Fruit fly (Drosophila melanogaster) whole organism, embryonic: ENCODE results near the gene Glg1.

ENCODE experiments used
- B-H1 ChIP-seq: fragments of 200-800 bp; sonication (Bioruptor generic); IDR thresholded peaks from 3 replicates; pipeline ENCODE4 v1.3.6; 2022; ENCODE audit warnings: missing biosample characterization, missing genetic modification characterization
- Bdp1 ChIP-seq: fragments of 200-800 bp; sonication (Bioruptor generic); optimal IDR thresholded peaks from 3 replicates; lab custom pipeline; 2016; ENCODE audit warnings: missing biosample characterization, missing genetic modification characterization
- CG10209 ChIP-seq: fragments of 200-800 bp; sonication (Bioruptor generic); optimal IDR thresholded peaks from 3 replicates; lab custom pipeline; 2017; ENCODE audit warnings: missing biosample characterization, mild to moderate bottlenecking, missing genetic modification characterization, missing genetic modification reagents
- CG10543 ChIP-seq: fragments of 200-800 bp; sonication (Bioruptor generic); optimal IDR thresholded peaks from 3 replicates; lab custom pipeline; 2017; ENCODE audit warnings: missing biosample characterization, mild to moderate bottlenecking, missing genetic modification characterization, moderate library complexity
- CG11695 ChIP-seq: fragments of 200-800 bp; sonication (Bioruptor generic); IDR thresholded peaks from 3 replicates; pipeline ENCODE4 v1.3.6; 2022; ENCODE audit warnings: missing biosample characterization, missing genetic modification characterization
- CG1832 ChIP-seq: fragments of 200-800 bp; sonication (Bioruptor generic); optimal IDR thresholded peaks from 2 replicates; lab custom pipeline; 2017; ENCODE audit warnings: missing biosample characterization, mild to moderate bottlenecking, missing genetic modification characterization, inconsistent platforms
- CG2120 ChIP-seq: fragments of 200-800 bp; sonication (Bioruptor generic); optimal IDR thresholded peaks from 3 replicates; lab custom pipeline; 2016; ENCODE audit warnings: missing biosample characterization, missing genetic modification characterization
- CG2712 ChIP-seq: fragments of 200-800 bp; optimal IDR thresholded peaks from 3 replicates; lab custom pipeline; 2019; ENCODE audit warnings: missing biosample characterization, mild to moderate bottlenecking, missing genetic modification characterization, moderate library complexity
- CG3065 ChIP-seq: fragments of 200-800 bp; sonication (Bioruptor generic); optimal IDR thresholded peaks from 2 replicates; lab custom pipeline; 2016; ENCODE audit warnings: missing biosample characterization, missing genetic modification characterization
- CG31388 ChIP-seq: fragments of 200-800 bp; sonication (Bioruptor generic); optimal IDR thresholded peaks from 2 replicates; lab custom pipeline; 2016; ENCODE audit warnings: missing biosample characterization, missing genetic modification characterization
- CG32767 ChIP-seq: fragments of 200-800 bp; sonication (Bioruptor generic); IDR thresholded peaks from 2 replicates; pipeline ENCODE4 v1.3.6; 2022; ENCODE audit warnings: missing biosample characterization, missing genetic modification characterization
- CG3281 ChIP-seq: fragments of 200-800 bp; sonication (Bioruptor generic); optimal IDR thresholded peaks from 3 replicates; lab custom pipeline; 2017; ENCODE audit warnings: missing biosample characterization, mild to moderate bottlenecking, missing genetic modification characterization
- CG34376 ChIP-seq: fragments of 200-800 bp; sonication (Bioruptor generic); optimal IDR thresholded peaks from 2 replicates; lab custom pipeline; 2018; ENCODE audit warnings: missing biosample characterization, mild to moderate bottlenecking, missing genetic modification characterization
- CG4282 ChIP-seq: fragments of 200-800 bp; sonication (Bioruptor generic); optimal IDR thresholded peaks from 2 replicates; lab custom pipeline; 2016; ENCODE audit warnings: missing biosample characterization, missing genetic modification characterization
- CG5180 ChIP-seq: fragments of 200-800 bp; sonication (Bioruptor generic); optimal IDR thresholded peaks from 3 replicates; lab custom pipeline; 2017; ENCODE audit warnings: missing biosample characterization, missing genetic modification characterization, mild to moderate bottlenecking, moderate library complexity, missing genetic modification reagents
- CG5953 ChIP-seq: fragments of 200-800 bp; sonication (Bioruptor generic); IDR thresholded peaks from 2 replicates; pipeline ENCODE4 v1.3.6; 2022; ENCODE audit warnings: missing biosample characterization, missing genetic modification characterization
- Dip3 ChIP-seq: fragments of 200-800 bp; sonication (Bioruptor generic); optimal IDR thresholded peaks from 3 replicates; lab custom pipeline; 2016; ENCODE audit warnings: missing biosample characterization, missing genetic modification characterization
- Eip74EF ChIP-seq, 2 experiments: fragments of 200-800 bp in 1 of 2; fragments of >200 bp in 1 of 2; sonication (Bioruptor generic) in 1 of 2; optimal IDR thresholded peaks; 2 replicates each; lab custom pipeline; 2017 to 2019; ENCODE audit warnings: missing biosample characterization in 2 of 2, missing genetic modification characterization in 2 of 2, mild to moderate bottlenecking in 1 of 2, moderate library complexity in 1 of 2
- Ets97D ChIP-seq: fragments of 200-800 bp; sonication (Bioruptor generic); optimal IDR thresholded peaks from 3 replicates; lab custom pipeline; 2016; ENCODE audit warnings: missing biosample characterization, missing genetic modification characterization
- H15 ChIP-seq: fragments of 200-800 bp; sonication (Bioruptor generic); IDR thresholded peaks from 3 replicates; pipeline ENCODE4 v1.3.6; 2022; ENCODE audit warnings: missing biosample characterization, missing genetic modification characterization
- Hr39 ChIP-seq: fragments of >200 bp; optimal IDR thresholded peaks from 2 replicates; lab custom pipeline; 2017
- Kr ChIP-seq: fragments of 200-800 bp; sonication (Bioruptor generic); optimal IDR thresholded peaks from 2 replicates; lab custom pipeline; 2017; ENCODE audit warnings: missing biosample characterization, mild to moderate bottlenecking, missing genetic modification characterization
- Max ChIP-seq: fragments of 200-800 bp; sonication (Bioruptor generic); optimal IDR thresholded peaks from 2 replicates; lab custom pipeline; 2016; ENCODE audit warnings: missing biosample characterization, mild to moderate bottlenecking, missing genetic modification characterization
- Mrtf ChIP-seq: fragments of 200-800 bp; sonication (Bioruptor generic); IDR thresholded peaks from 3 replicates; pipeline ENCODE4 v1.3.6; 2022; ENCODE audit warnings: missing biosample characterization, missing genetic modification characterization
- Nf-YC ChIP-seq: fragments of 200-800 bp; optimal IDR thresholded peaks from 3 replicates; lab custom pipeline; 2019; ENCODE audit warnings: missing biosample characterization, mild to moderate bottlenecking, missing genetic modification characterization, moderate library complexity
- Opbp ChIP-seq: fragments of 200-800 bp; sonication (Bioruptor generic); IDR thresholded peaks from 3 replicates; pipeline ENCODE4 v1.3.6; 2022; ENCODE audit warnings: missing biosample characterization, missing genetic modification characterization; ENCODE audit not compliant: partially characterized antibody
- Optix ChIP-seq: fragments of 200-800 bp; sonication (Bioruptor generic); IDR thresholded peaks from 3 replicates; pipeline ENCODE4 v1.3.6; 2022; ENCODE audit warnings: missing biosample characterization, missing genetic modification characterization
- Sry-δ ChIP-seq: fragments of 200-800 bp; sonication (Bioruptor generic); optimal IDR thresholded peaks from 2 replicates; lab custom pipeline; 2016; ENCODE audit warnings: missing biosample characterization, missing genetic modification characterization
- Ssrp ChIP-seq: fragments of 200-800 bp; sonication (Bioruptor generic); optimal IDR thresholded peaks from 2 replicates; lab custom pipeline; 2018; ENCODE audit warnings: missing biosample characterization, mild to moderate bottlenecking, missing genetic modification characterization, moderate library complexity
- aop ChIP-seq: fragments of 200-800 bp; sonication (Bioruptor generic); IDR thresholded peaks from 2 replicates; pipeline ENCODE4 v1.3.6; 2022; ENCODE audit warnings: missing biosample characterization, missing genetic modification characterization
- ato ChIP-seq: fragments of 200-800 bp; sonication (Bioruptor generic); IDR thresholded peaks from 2 replicates; pipeline ENCODE4 v1.3.6; 2022; ENCODE audit warnings: missing biosample characterization, missing genetic modification characterization; ENCODE audit not compliant: partially characterized antibody
- az2 ChIP-seq: fragments of 200-800 bp; sonication (Bioruptor generic); optimal IDR thresholded peaks from 3 replicates; lab custom pipeline; 2016; ENCODE audit warnings: missing biosample characterization, missing genetic modification characterization
- cad ChIP-seq: fragments of >200 bp; optimal IDR thresholded peaks from 2 replicates; lab custom pipeline; 2017; ENCODE audit warnings: missing biosample characterization, missing genetic modification characterization
- fru ChIP-seq: fragments of >200 bp; optimal IDR thresholded peaks from 2 replicates; lab custom pipeline; 2017
- gce ChIP-seq: fragments of 200-800 bp; sonication (Bioruptor generic); IDR thresholded peaks from 3 replicates; pipeline ENCODE4 v1.3.6; 2022; ENCODE audit warnings: missing biosample characterization, missing genetic modification characterization
- gem ChIP-seq: fragments of 200-800 bp; sonication (Bioruptor generic); optimal IDR thresholded peaks from 2 replicates; lab custom pipeline; 2019; ENCODE audit warnings: missing biosample characterization, mild to moderate bottlenecking, missing genetic modification characterization, moderate library complexity
- hbn ChIP-seq: fragments of 200-800 bp; sonication (Bioruptor generic); IDR thresholded peaks from 2 replicates; pipeline ENCODE4 v1.3.6; 2022; ENCODE audit warnings: missing biosample characterization, missing genetic modification characterization; ENCODE audit not compliant: partially characterized antibody
- lov ChIP-seq, 2 experiments: fragments of 200-800 bp in 1 of 2; fragments of >200 bp in 1 of 2; sonication (Bioruptor generic) in 1 of 2; IDR thresholded peaks in 1 of 2; optimal IDR thresholded peaks in 1 of 2; 2 replicates in 1 of 2; 3 replicates in 1 of 2; pipeline versions ENCODE4 v1.3.6 to Lab custom; 2017 to 2022; ENCODE audit warnings: missing biosample characterization in 1 of 2, missing genetic modification characterization in 1 of 2
- pnt ChIP-seq: fragments of 200-800 bp; sonication (Bioruptor generic); optimal IDR thresholded peaks from 3 replicates; lab custom pipeline; 2016; ENCODE audit warnings: missing biosample characterization, missing genetic modification characterization
- pros ChIP-seq: fragments of 200-800 bp; sonication (Bioruptor generic); optimal IDR thresholded peaks from 3 replicates; lab custom pipeline; 2019; ENCODE audit warnings: missing biosample characterization, mild to moderate bottlenecking, missing genetic modification characterization, moderate library complexity
- run ChIP-seq: fragments of 200-800 bp; sonication (Bioruptor generic); optimal IDR thresholded peaks from 3 replicates; lab custom pipeline; 2018; ENCODE audit warnings: missing biosample characterization, mild to moderate bottlenecking, missing genetic modification characterization
- scrt ChIP-seq: fragments of 200-800 bp; sonication (Bioruptor generic); optimal IDR thresholded peaks from 2 replicates; lab custom pipeline; 2018; ENCODE audit warnings: missing biosample characterization, mild to moderate bottlenecking, missing genetic modification characterization, moderate library complexity
- sens-2 ChIP-seq: fragments of 200-800 bp; sonication (Bioruptor generic); IDR thresholded peaks from 2 replicates; pipeline ENCODE4 v1.3.6; 2022; ENCODE audit warnings: missing biosample characterization, missing genetic modification characterization
- sr ChIP-seq: fragments of 200-800 bp; sonication (Bioruptor generic); IDR thresholded peaks from 3 replicates; pipeline ENCODE4 v1.3.6; 2022; ENCODE audit warnings: missing biosample characterization, missing genetic modification characterization
- ssp ChIP-seq: fragments of 200-800 bp; sonication (Bioruptor generic); IDR thresholded peaks from 2 replicates; pipeline ENCODE4 v1.3.6; 2022; ENCODE audit warnings: missing biosample characterization, missing genetic modification characterization
- ttk ChIP-seq: fragments of 200-800 bp; sonication (Bioruptor generic); IDR thresholded peaks from 2 replicates; pipeline ENCODE4 v2.1.2; 2022; ENCODE audit warnings: missing biosample characterization, missing genetic modification characterization
- zen ChIP-seq: fragments of 200-800 bp; sonication (Bioruptor generic); optimal IDR thresholded peaks from 3 replicates; lab custom pipeline; 2018; ENCODE audit warnings: missing biosample characterization, mild to moderate bottlenecking, missing genetic modification characterization, moderate library complexity
- zen2 ChIP-seq: fragments of 200-800 bp; sonication (Bioruptor generic); IDR thresholded peaks from 3 replicates; pipeline ENCODE4 v1.3.6; 2022; ENCODE audit warnings: missing biosample characterization, missing genetic modification characterization; ENCODE audit not compliant: partially characterized antibody

The Glg1 gene

dm6 chr3L:21515823-21516715, 8.7 kb upstream of the Glg1 start, which contains the start of the genes SAK and Cdk12 (continued):
- TF ChIP-seq Kr (GFP tag; lab: Kevin White, UChicago): no peak
- peak; percentile 44; the same call in 1 of the 3 replicates for TF ChIP-seq Opbp (GFP tag; lab: Robert Waterston, UW)
- peak; percentile 97 for TF ChIP-seq ssp (GFP tag; lab: Robert Waterston, UW)
- peak; percentile 81 for TF ChIP-seq Mrtf
- peak; percentile 95 for TF ChIP-seq CG10543 (GFP tag; lab: Kevin White, UChicago)
- peak; percentile 65; the same call in 2 of the 3 replicates for TF ChIP-seq Optix (GFP tag; lab: Robert Waterston, UW)
- TF ChIP-seq CG11695 (GFP tag; lab: Robert Waterston, UW): peak; percentile 75
- TF ChIP-seq Ets97D (GFP tag; lab: Kevin White, UChicago): peak; percentile 58
- peak; percentile 82 for TF ChIP-seq Max (GFP tag; lab: Kevin White, UChicago)
- peak; percentile 83 for TF ChIP-seq Nf-YC (tag; lab: Kevin White, UChicago)
- no peak for TF ChIP-seq ato
- no peak for TF ChIP-seq CG1832 (GFP tag; lab: Kevin White, UChicago)
- TF ChIP-seq CG3281: peak; percentile 89
- peak; percentile 86 for TF ChIP-seq az2 (GFP tag; lab: Kevin White, UChicago)
- peak; percentile 69 for TF ChIP-seq Sry-δ (GFP tag; lab: Kevin White, UChicago)
- peak; percentile 66; the same call in 2 of the 3 replicates for TF ChIP-seq H15 (GFP tag; lab: Robert Waterston, UW)
- peak; percentile 93 for TF ChIP-seq gem (tag; lab: Kevin White, UChicago)
- TF ChIP-seq gce: 0 out of 3 replicates have a peak, but pooled peaks have one; percentile 30
- TF ChIP-seq pros (GFP tag; lab: Kevin White, UChicago): no peak
- TF ChIP-seq CG32767 (GFP tag; lab: Robert Waterston, UW): peak; percentile 53
- no peak for TF ChIP-seq hbn
- TF ChIP-seq aop (GFP tag; lab: Robert Waterston, UW): peak; percentile 47; the same call in 1 of the 2 replicates
- peak in 1 of 2 experiments; percentile 66 for TF ChIP-seq Eip74EF (GFP tag; optimal IDR thresholded peaks at IDR 0.05; lab: Kevin White, UChicago)
- peak; percentile 87 for TF ChIP-seq CG10209 (GFP tag; lab: Kevin White, UChicago)
- TF ChIP-seq lov (optimal IDR thresholded peaks at IDR 0.05; lab: Kevin White, UChicago): no peak
- no peak for TF ChIP-seq lov (GFP tag; IDR thresholded peaks at IDR 0.05; lab: Robert Waterston, UW)
- TF ChIP-seq Hr39 (lab: Kevin White, UChicago): no peak
- TF ChIP-seq sr (GFP tag; lab: Robert Waterston, UW): peak; percentile 5; the same call in 1 of the 3 replicates
- no peak for TF ChIP-seq cad (GFP tag; lab: Kevin White, UChicago)
- TF ChIP-seq Dip3: peak; percentile 71
- TF ChIP-seq CG4282 (GFP tag; lab: Kevin White, UChicago): no peak
- peak; percentile 56 for TF ChIP-seq Bdp1 (GFP tag; lab: Kevin White, UChicago)
- TF ChIP-seq run (tag; lab: Kevin White, UChicago): peak; percentile 40
- TF ChIP-seq B-H1 (GFP tag; lab: Robert Waterston, UW): peak; percentile 61
- peak; percentile 38; the same call in 1 of the 2 replicates for TF ChIP-seq CG5953
- TF ChIP-seq CG2712: peak; percentile 89
- peak; percentile 48; the same call in 1 of the 2 replicates for TF ChIP-seq sens-2 (GFP tag; lab: Robert Waterston, UW)
- peak; percentile 71 for TF ChIP-seq scrt (GFP tag; lab: Kevin White, UChicago)
- TF ChIP-seq pnt (GFP tag; lab: Kevin White, UChicago): peak; percentile 71
- peak; percentile 57 for TF ChIP-seq CG34376 (GFP tag; lab: Kevin White, UChicago)
- no peak for TF ChIP-seq CG5180 (GFP tag; lab: Kevin White, UChicago)
- TF ChIP-seq fru (lab: Kevin White, UChicago): no peak
- TF ChIP-seq CG31388: peak; percentile 76
- TF ChIP-seq zen2 (GFP tag; lab: Robert Waterston, UW): no peak; the same call in 2 of the 3 replicates
- peak; percentile 84 for TF ChIP-seq CG2120 (GFP tag; lab: Kevin White, UChicago)
- peak; percentile 58 for TF ChIP-seq CG3065 (GFP tag; lab: Kevin White, UChicago)
- peak; percentile 87 for TF ChIP-seq zen (tag; lab: Kevin White, UChicago)
- TF ChIP-seq Ssrp: peak; percentile 86
- peak; percentile 82 for TF ChIP-seq ttk
